Fruit fly (Drosophila melanogaster) whole organism, adult: ENCODE results near the gene nxf4.

Experiments
- CG11617 ChIP-seq: fragments of 200-800 bp; sonication (Bioruptor generic); optimal IDR thresholded peaks from 2 replicates; lab custom pipeline; 2017; ENCODE audit warnings: mild to moderate bottlenecking, missing biosample characterization, missing genetic modification reagents, missing genetic modification characterization
- CG12768 ChIP-seq: fragments of 200-800 bp; sonication (Bioruptor generic); optimal IDR thresholded peaks from 2 replicates; lab custom pipeline; 2017; ENCODE audit warnings: missing biosample characterization, missing genetic modification characterization, mild to moderate bottlenecking, moderate library complexity, missing genetic modification reagents
- CG14711 ChIP-seq: fragments of 200-800 bp; sonication (Bioruptor generic); optimal IDR thresholded peaks from 2 replicates; lab custom pipeline; 2018; ENCODE audit warnings: missing biosample characterization, mild to moderate bottlenecking, missing genetic modification characterization, moderate library complexity
- CG1620 ChIP-seq: fragments of 200-800 bp; sonication (Bioruptor generic); optimal IDR thresholded peaks from 2 replicates; lab custom pipeline; 2016; ENCODE audit warnings: missing biosample characterization, missing genetic modification characterization
- CG33017 ChIP-seq: fragments of 200-800 bp; sonication (Bioruptor generic); optimal IDR thresholded peaks from 2 replicates; lab custom pipeline; 2018; ENCODE audit warnings: missing biosample characterization, mild to moderate bottlenecking, missing genetic modification characterization, moderate library complexity
- CG5204 ChIP-seq: fragments of 200-800 bp; sonication (Bioruptor generic); optimal IDR thresholded peaks from 2 replicates; lab custom pipeline; 2016; ENCODE audit warnings: missing biosample characterization, missing genetic modification characterization
- CG7045 ChIP-seq: fragments of 200-800 bp; sonication (Bioruptor generic); optimal IDR thresholded peaks from 2 replicates; lab custom pipeline; 2017; ENCODE audit warnings: missing biosample characterization, mild to moderate bottlenecking, missing genetic modification characterization
- CG7101 ChIP-seq: fragments of 200-800 bp; sonication (Bioruptor generic); optimal IDR thresholded peaks from 2 replicates; lab custom pipeline; 2018; ENCODE audit warnings: missing biosample characterization, mild to moderate bottlenecking, missing genetic modification characterization, moderate library complexity
- Clk ChIP-seq: fragments of 200-800 bp; sonication (Bioruptor generic); optimal IDR thresholded peaks from 2 replicates; lab custom pipeline; 2017; ENCODE audit warnings: missing biosample characterization, missing genetic modification characterization
- Crg-1 ChIP-seq: fragments of 200-800 bp; sonication (Bioruptor generic); optimal IDR thresholded peaks from 2 replicates; lab custom pipeline; 2016; ENCODE audit warnings: missing biosample characterization, missing genetic modification characterization
- Hr96 ChIP-seq: fragments of 200-800 bp; sonication (Bioruptor generic); optimal IDR thresholded peaks from 2 replicates; lab custom pipeline; 2016; ENCODE audit warnings: missing biosample characterization, missing genetic modification characterization
- Mnt ChIP-seq: fragments of 200-800 bp; sonication (Bioruptor generic); optimal IDR thresholded peaks from 2 replicates; lab custom pipeline; 2016; ENCODE audit warnings: missing biosample characterization, mild to moderate bottlenecking, missing genetic modification characterization
- bab1 ChIP-seq: fragments of 200-800 bp; sonication (Bioruptor generic); optimal IDR thresholded peaks from 3 replicates; lab custom pipeline; 2019; ENCODE audit warnings: missing biosample characterization, mild to moderate bottlenecking, missing genetic modification characterization, moderate library complexity
- cic ChIP-seq: fragments of 200-800 bp; sonication (Bioruptor generic); optimal IDR thresholded peaks from 2 replicates; lab custom pipeline; 2017; ENCODE audit warnings: missing biosample characterization, mild to moderate bottlenecking, missing genetic modification characterization, moderate library complexity
- cnc ChIP-seq, 2 experiments: fragments of >200 bp; optimal IDR thresholded peaks; 2 replicates each; lab custom pipeline; 2017
- kay ChIP-seq: fragments of 200-800 bp; sonication (Bioruptor generic); peaks from one replicate; lab custom pipeline; 2016; ENCODE audit warnings: missing biosample characterization, missing genetic modification characterization, borderline replicate concordance
- ovo ChIP-seq: fragments of 200-800 bp; sonication (Bioruptor generic); optimal IDR thresholded peaks from 2 replicates; lab custom pipeline; 2016; ENCODE audit warnings: missing biosample characterization, missing genetic modification characterization
- pad ChIP-seq: fragments of 200-800 bp; sonication (Bioruptor generic); optimal IDR thresholded peaks from 3 replicates; lab custom pipeline; 2017; ENCODE audit warnings: missing biosample characterization, missing genetic modification characterization, mild to moderate bottlenecking, moderate library complexity, missing genetic modification reagents
- tj ChIP-seq: fragments of 200-800 bp; sonication (Bioruptor generic); optimal IDR thresholded peaks from 3 replicates; lab custom pipeline; 2017; ENCODE audit warnings: missing biosample characterization, mild to moderate bottlenecking, missing genetic modification characterization, moderate library complexity
- toe ChIP-seq: fragments of 200-800 bp; sonication (Bioruptor generic); optimal IDR thresholded peaks from 2 replicates; lab custom pipeline; 2016; ENCODE audit warnings: missing biosample characterization, missing genetic modification characterization

The nxf4 gene

DNA sequence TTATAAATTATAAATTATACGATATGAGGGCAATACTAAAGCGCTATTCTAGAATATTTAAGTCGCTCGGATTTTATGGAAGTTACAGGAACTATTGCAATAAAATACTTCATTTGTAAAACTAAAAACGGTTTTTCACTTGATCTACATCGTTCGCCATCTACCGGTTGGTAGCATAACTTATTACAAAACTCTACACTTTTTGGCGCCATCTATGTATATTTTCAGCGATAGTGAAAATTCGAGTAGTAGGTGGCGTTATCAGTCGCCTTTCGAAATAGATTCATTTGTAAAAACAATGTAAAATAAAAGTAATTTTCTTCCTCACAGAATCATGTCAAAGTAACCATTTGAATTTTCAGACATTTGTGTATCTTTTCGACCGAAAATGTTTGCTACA, at the start of gene nxf4:
Gene nxf4 (plus strand): TSS at position 286 of the 400 bp plus-strand sequence.
- peak; percentile 34 for TF ChIP-seq Hr96 (GFP tag; lab: Kevin White, UChicago)
- no peak for TF ChIP-seq kay (GFP tag; lab: Kevin White, UChicago)
- no peak for TF ChIP-seq pad (GFP tag; lab: Kevin White, UChicago)
- no peak for TF ChIP-seq Clk

DNA sequence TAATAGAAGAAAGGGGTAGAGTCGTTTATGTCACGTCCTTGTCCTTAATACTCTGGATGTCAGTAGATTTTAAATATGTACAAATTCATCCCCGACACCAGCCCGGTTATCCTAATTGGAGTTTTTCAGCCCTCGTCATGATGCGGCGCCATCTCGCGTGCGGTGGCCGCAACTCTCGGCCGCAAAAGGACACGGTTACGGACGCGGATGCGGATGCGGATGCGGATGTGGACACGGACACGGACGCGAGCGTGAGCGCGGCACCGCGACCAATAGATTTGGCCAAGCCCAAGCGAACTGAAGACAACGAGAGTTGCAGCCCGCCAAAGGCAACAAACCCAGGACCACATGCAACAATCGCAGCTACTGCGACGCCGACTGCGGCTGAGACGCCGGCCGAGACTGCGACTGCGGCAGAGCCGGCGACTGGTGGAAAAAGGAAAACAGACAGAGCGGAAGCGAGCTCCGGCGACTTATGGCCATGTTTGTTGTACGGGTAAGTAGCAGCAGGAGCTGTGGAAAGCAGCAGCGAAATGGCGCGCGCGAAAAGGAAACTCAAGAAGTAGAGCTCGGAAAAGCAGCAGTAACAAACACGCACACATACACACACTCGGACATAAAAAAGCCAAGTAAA, 42.0 kb upstream of the nxf4 start, which contains the start of gene CG42544:
Gene CG42544 (plus strand): TSS at position 138 of the 634 bp plus-strand sequence.
- TF ChIP-seq kay (GFP tag; lab: Kevin White, UChicago), result no peak

DNA sequence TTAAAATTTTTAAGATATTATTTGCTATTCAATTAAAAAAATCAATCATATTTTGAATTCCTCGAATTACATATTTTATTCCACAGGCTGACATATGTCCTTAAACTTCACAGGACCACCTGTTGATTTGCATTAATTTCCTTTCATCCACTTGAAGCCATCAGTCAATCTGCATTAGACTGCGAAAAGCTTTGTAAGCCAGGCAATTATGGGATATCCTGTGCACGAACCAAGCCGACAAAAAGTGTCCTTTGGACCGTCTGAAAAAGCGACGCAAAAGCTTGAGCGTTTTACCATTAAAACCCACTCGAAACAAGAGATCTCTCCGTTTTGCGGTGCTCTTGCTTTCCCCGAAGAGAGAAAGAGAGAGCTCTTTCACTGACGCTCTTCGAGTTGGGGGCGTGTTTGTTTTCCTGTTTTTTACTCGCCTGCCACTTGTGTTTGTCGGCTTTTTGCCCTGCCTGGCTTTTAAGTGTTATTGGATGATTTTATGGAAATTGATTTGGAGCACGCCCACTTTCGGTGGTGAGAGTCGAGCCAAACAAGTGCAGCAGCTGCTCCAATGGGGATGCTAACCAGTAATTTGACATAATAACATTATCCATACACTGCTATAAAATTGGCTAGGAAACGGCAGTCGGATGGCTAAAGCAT, 39.9 kb upstream of the nxf4 start:
- no peak for TF ChIP-seq CG33017 (tag; lab: Kevin White, UChicago)
- no peak for TF ChIP-seq tj (GFP tag; lab: Kevin White, UChicago)
- TF ChIP-seq CG11617, result no peak
- TF ChIP-seq kay (GFP tag; lab: Kevin White, UChicago), result no peak
- no peak for TF ChIP-seq toe (GFP tag; lab: Kevin White, UChicago)
- TF ChIP-seq Hr96 (GFP tag; lab: Kevin White, UChicago), result no peak

DNA sequence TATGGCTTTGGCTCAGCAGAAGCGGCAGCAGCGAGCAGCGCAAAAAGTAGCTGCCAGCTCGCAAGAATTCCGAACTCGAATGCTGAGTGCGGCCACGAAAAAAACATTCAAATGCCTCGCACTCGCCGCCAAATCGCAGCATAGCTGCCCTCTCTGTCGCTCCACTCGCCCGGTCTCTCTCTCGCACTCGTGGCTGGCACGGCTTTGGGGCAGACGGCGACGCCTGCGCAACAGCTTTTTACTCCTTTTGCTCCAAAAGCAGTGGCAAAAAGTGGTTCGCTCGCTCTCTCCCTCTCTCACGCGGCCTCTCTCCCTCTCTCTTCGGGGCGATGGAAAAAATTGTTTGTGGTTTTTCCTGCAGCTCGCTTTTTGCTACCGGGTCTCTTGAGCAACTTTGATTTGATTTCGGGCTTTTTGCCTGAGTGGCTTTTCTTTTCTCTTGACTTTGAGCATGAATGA, 36.9 kb upstream of the nxf4 start, which contains the start of gene rn:
Gene rn (minus strand): TSS at position 51 of the 459 bp plus-strand sequence.
- TF ChIP-seq CG12768 (GFP tag; lab: Kevin White, UChicago), result no peak
- no peak for TF ChIP-seq bab1 (GFP tag; lab: Kevin White, UChicago)
- TF ChIP-seq ovo, result no peak
- no peak for TF ChIP-seq tj (GFP tag; lab: Kevin White, UChicago)
- no peak for TF ChIP-seq CG11617
- TF ChIP-seq CG33017 (tag; lab: Kevin White, UChicago), result no peak
- no peak for TF ChIP-seq CG5204 (GFP tag; lab: Kevin White, UChicago)
- no peak for TF ChIP-seq kay (GFP tag; lab: Kevin White, UChicago)
- TF ChIP-seq CG1620 (GFP tag; lab: Kevin White, UChicago), result no peak
- TF ChIP-seq Mnt (GFP tag; lab: Kevin White, UChicago), result no peak
- TF ChIP-seq cnc (optimal IDR thresholded peaks at IDR 0.05; lab: Kevin White, UChicago), result no peak

DNA sequence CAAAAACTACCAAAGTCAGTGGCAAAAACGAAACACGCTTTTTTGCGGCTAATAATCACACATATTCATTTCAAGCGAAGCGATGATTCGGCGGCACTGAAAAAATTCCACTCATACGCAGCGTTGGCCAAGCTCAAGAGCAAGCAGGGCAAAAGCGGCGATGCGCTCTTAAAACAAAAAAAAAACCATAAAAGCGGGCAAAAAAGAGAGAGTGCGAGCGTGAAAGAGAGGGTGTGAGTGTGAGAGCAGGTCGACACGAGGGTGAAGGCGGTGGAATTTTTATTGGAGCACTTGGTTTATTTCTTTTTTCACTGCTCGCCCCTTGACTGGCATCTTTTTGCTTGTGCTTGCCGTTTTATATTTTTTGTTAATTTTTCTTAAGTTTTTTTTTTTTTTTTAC, 36.0 kb upstream of the nxf4 start:
- TF ChIP-seq kay (GFP tag; lab: Kevin White, UChicago) (peak; percentile 18), cnc (optimal IDR thresholded peaks at IDR 0.05; lab: Kevin White, UChicago) (no peak)

DNA sequence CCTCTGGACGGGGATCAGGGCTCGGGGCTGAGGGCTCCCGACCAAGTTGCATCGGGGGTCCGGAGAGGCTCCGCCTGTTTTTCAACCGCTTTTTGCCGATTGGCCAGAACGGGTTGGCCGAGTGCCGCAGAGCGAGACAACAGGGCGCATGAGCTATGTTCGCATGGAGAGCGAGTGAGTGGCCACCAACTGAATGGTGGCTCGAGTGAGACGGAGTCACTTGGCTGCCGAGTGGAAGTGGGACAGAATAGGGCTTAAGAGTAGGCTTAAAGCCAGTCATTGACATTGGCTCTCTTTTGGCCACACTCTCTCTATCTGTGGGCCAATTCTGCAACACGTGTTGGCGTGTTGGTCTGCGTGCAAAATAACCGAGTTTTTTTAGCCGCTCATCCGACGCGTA, 33.5 kb upstream of the nxf4 start:
- no peak for TF ChIP-seq pad (GFP tag; lab: Kevin White, UChicago)
- no peak for TF ChIP-seq CG11617
- no peak for TF ChIP-seq CG1620 (GFP tag; lab: Kevin White, UChicago)
- no peak for TF ChIP-seq ovo
- TF ChIP-seq cnc (optimal IDR thresholded peaks at IDR 0.05; lab: Kevin White, UChicago), result no peak

DNA sequence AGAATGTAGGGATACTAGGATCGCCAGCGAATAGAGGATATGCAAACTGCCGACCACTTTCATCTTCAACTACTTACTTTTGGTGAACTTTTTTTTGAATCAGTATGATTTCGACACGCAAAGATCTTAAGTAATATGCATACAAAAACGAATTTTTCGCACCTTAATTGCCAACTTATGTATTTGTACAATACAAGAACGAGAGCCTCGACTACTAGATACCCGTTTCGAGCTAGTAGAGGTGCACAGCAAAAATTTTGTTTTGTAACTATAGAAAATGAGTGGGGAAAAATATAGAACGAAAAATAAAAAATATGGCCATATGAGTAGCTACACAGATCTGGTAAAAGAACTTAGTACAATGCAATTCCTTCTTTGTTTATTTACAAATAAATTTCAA, 29.4 kb upstream of the nxf4 start, which contains the start of gene CG10029:
Gene CG10029 (minus strand): TSS at position 101 of the 400 bp plus-strand sequence.
- no peak for TF ChIP-seq cnc (optimal IDR thresholded peaks at IDR 0.05; lab: Kevin White, UChicago)
- peak; percentile 26 for TF ChIP-seq kay (GFP tag; lab: Kevin White, UChicago)

DNA sequence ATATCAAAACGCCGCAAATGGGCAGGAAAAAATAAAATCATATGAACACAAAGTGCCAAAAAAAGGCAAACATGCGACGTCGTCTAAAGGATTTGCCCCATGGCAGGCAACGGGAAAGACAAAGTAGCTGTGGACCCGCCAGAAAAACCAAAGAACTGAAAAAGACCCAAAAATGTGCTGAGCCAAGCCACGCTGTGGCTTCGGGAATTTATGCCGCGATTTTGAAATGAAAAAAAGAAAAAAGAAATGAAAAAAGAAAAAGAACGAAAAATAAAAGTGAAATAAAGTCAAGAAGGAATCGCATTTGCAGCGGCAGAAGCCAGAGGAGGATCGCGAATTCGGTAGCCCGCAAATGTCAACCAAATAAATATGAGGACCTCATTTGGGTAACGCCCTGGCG, 24.0 kb upstream of the nxf4 start:
- TF ChIP-seq CG7045 (GFP tag; lab: Kevin White, UChicago) (no peak), CG5204 (GFP tag; lab: Kevin White, UChicago) (no peak), CG1620 (GFP tag; lab: Kevin White, UChicago) (no peak), Clk (no peak), CG7101 (tag; lab: Kevin White, UChicago) (no peak), pad (GFP tag; lab: Kevin White, UChicago) (no peak), toe (GFP tag; lab: Kevin White, UChicago) (no peak), CG14711 (tag; lab: Kevin White, UChicago) (no peak), tj (GFP tag; lab: Kevin White, UChicago) (no peak), CG12768 (GFP tag; lab: Kevin White, UChicago) (no peak), Mnt (GFP tag; lab: Kevin White, UChicago) (no peak), ovo (no peak), cic (GFP tag; lab: Kevin White, UChicago) (no peak), CG33017 (tag; lab: Kevin White, UChicago) (no peak), Hr96 (GFP tag; lab: Kevin White, UChicago) (no peak), kay (GFP tag; lab: Kevin White, UChicago) (no peak), Crg-1 (no peak), cnc (optimal IDR thresholded peaks at IDR 0.05; lab: Kevin White, UChicago) (no peak), CG11617 (no peak)
